Worm (Caenorhabditis elegans) whole organism, L4 larva: ENCODE measurements around the gene nhr-283.

Source experiments
- ctbp-1 ChIP-seq: fragments of 200-800 bp; sonication (Bioruptor generic); IDR thresholded peaks from 2 replicates; pipeline ENCODE4 v1.3.6; 2022; ENCODE audit warnings: missing genetic modification reagents, missing genetic modification characterization, missing compliant biosample characterization
- dpl-1 ChIP-seq: fragments of 150-350 bp; optimal IDR thresholded peaks from 2 replicates; lab custom pipeline; 2014; ENCODE audit warnings: missing biosample characterization, missing genetic modification reagents, missing genetic modification characterization
- lin-13 ChIP-seq: fragments of 150-350 bp; optimal IDR thresholded peaks from 2 replicates; lab custom pipeline; 2014; ENCODE audit warnings: missing biosample characterization, missing genetic modification reagents, missing genetic modification characterization
- nhr-11 ChIP-seq: fragments of 150-350 bp; optimal IDR thresholded peaks from 2 replicates; lab custom pipeline; 2014; ENCODE audit warnings: missing biosample characterization, missing genetic modification characterization
- nhr-76 ChIP-seq: fragments of 150-350 bp; optimal IDR thresholded peaks from 2 replicates; lab custom pipeline; 2014; ENCODE audit warnings: missing biosample characterization, missing genetic modification characterization
- pqm-1 ChIP-seq: sonication (generic microtip); optimal IDR thresholded peaks from 2 replicates; lab custom pipeline; 2017; ENCODE audit warnings: missing biosample characterization, missing genetic modification characterization
- tag-97 ChIP-seq: fragments of 200-800 bp; sonication (Bioruptor generic); IDR thresholded peaks from 2 replicates; pipeline ENCODE4 v1.3.6; 2022; ENCODE audit warnings: missing genetic modification characterization, missing compliant biosample characterization
- ztf-11 ChIP-seq: fragments of 150-350 bp; optimal IDR thresholded peaks from 2 replicates; lab custom pipeline; 2014; ENCODE audit warnings: missing biosample characterization, missing genetic modification characterization

ce11 chrV:15781086-15781485 is 4.5 kb upstream of the nhr-283 start, which contains the start of gene T26E4.2:
- no peak for TF ChIP-seq nhr-76
- TF ChIP-seq lin-13 (GFP tag; lab: Kevin White, UChicago) = no peak
- no peak for TF ChIP-seq tag-97 (GFP tag; lab: Robert Waterston, UW)
- TF ChIP-seq ztf-11 (tag; lab: Kevin White, UChicago) = no peak
- TF ChIP-seq dpl-1 = no peak
- no peak for TF ChIP-seq ctbp-1
- TF ChIP-seq pqm-1 (tag; lab: Kevin White, UChicago) = no peak
- no peak for TF ChIP-seq nhr-11 (tag; lab: Kevin White, UChicago)
